Worm (Caenorhabditis elegans): ENCODE measurements around the gene F42A10.6.

ce11 chrIII:6207881-6208280 is 31.2 kb upstream of the F42A10.6 start, which contains the start of gene C23G10.2:
- TF ChIP-seq mep-1 (tag; optimal IDR thresholded peaks at IDR 0.05) (no peak), snpc-4 (tag; optimal IDR thresholded peaks at IDR 0.05) (no peak)

All from whole organism, mixed stage, embryonic.